Fruit fly (Drosophila melanogaster): ENCODE results near the gene bcn92.

Gene bcn92

DNA sequence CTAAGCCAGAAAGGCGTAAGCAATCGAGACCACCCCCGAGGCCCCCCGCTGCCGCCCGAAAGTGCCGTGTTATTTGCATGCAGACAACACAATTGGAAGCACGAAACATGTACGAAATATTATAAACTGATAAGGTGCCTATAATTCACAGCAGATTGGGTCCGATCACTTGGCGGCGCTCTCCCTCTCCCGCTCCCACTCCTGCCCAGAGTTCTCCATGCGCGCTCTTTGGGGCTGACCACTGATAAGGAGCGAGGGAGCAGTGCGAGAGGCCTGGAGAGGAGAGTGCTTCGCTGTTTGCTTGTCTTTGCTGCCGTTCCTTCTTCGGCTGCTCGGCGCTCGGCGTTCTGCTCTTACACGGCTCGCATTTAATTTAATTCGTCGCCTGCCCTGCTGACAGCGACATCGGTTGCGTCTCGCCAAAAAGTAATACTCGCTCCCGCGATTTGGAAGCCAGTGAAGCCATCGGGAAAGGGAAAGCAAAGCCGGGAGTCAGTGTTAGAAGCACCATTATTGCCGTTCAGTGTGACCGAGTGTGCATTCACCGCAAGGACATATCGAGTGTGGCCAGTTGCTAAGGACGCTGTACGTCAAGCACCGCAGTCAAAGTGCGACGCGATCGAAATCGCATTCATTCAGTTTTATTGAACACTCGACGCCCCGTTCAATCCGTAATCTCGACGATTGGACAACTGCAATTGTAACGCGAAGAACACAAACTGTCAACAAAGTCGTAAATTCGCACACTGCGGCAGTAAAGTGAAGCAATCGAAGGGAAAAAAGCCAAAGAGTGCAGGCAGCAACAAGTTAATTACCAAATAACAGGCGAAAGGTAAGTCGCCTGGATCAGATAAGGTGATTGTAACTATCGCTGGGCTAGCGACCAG, 45.0 kb upstream of the bcn92 start (continued):
- TF ChIP-seq Trl (optimal IDR thresholded peaks at IDR 0.05) (peak; percentile 62 to 71), Trl (GFP tag; optimal IDR thresholded peaks at IDR 0.05) (no peak), CG4617 (GFP tag; optimal IDR thresholded peaks at IDR 0.05; ENCODE audit: borderline replicate concordance) (no peak), Deaf1 (tag; optimal IDR thresholded peaks at IDR 0.05) (peak; percentile 87), Poxn (GFP tag; IDR thresholded peaks at IDR 0.05) (no peak), maf-S (GFP tag; optimal IDR thresholded peaks at IDR 0.05) (no peak), CG2889 (GFP tag; IDR thresholded peaks at IDR 0.05) (no peak), CG12104 (GFP tag; optimal IDR thresholded peaks at IDR 0.05) (no peak), lilli (GFP tag; optimal IDR thresholded peaks at IDR 0.05) (no peak), gem (tag; optimal IDR thresholded peaks at IDR 0.05) (no peak), CG4424 (GFP tag; optimal IDR thresholded peaks at IDR 0.05) (no peak), peb (GFP tag; IDR thresholded peaks at IDR 0.05) (no peak), HmgD (GFP tag; optimal IDR thresholded peaks at IDR 0.05) (no peak), CG3163 (GFP tag; optimal IDR thresholded peaks at IDR 0.05) (peak; percentile 3), z (GFP tag; IDR thresholded peaks at IDR 0.05) (no peak), CG10543 (GFP tag; optimal IDR thresholded peaks at IDR 0.05) (peak; percentile 58), CG11085 (GFP tag; IDR thresholded peaks at IDR 0.05) (no peak), CG15601 (tag; optimal IDR thresholded peaks at IDR 0.05) (no peak), Dll (GFP tag; IDR thresholded peaks at IDR 0.05; ENCODE audit: partially characterized antibody) (0 out of 4 replicates have a peak, but pooled peaks have one; percentile 35), CG11247 (GFP tag; IDR thresholded peaks at IDR 0.05) (no peak), CG13624 (GFP tag; optimal IDR thresholded peaks at IDR 0.05) (no peak), pzg (GFP tag; optimal IDR thresholded peaks at IDR 0.05) (no peak), Doc3 (GFP tag; IDR thresholded peaks at IDR 0.05; ENCODE audit: partially characterized antibody) (0 out of 3 replicates have a peak, but pooled peaks have one; percentile 33), Hr51 (GFP tag; optimal IDR thresholded peaks at IDR 0.05) (no peak), CG32532 (GFP tag; IDR thresholded peaks at IDR 0.05) (peak; percentile 48; the same call in 1 of the 2 replicates), chm (GFP tag; IDR thresholded peaks at IDR 0.05) (no peak), HmgZ (tag; optimal IDR thresholded peaks at IDR 0.05) (peak; percentile 11), Atf-2 (GFP tag; optimal IDR thresholded peaks at IDR 0.05) (no peak)

DNA sequence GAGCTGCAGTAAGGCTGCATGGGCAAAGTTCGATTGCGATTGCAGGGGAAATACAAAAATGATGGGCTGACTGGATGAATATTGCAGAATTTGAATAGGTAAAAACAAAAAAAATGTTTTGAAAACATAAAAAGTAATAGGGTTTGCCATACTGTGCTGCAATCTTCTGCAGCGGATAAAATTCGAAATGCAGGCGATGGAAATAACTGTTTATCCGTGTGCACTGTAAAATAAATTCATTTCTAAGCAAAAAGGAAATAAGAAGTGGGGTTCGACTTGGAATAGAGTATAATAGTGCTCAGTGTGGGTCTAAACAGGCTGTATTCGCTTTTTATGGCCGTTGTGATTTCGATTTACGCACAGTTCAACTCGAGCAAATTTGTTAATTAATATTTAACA, 44.4 kb upstream of the bcn92 start, which contains the start of gene CG14053:
Gene CG14053, minus strand, starts transcription at position 101 of the 399 bp plus-strand sequence.
- no peak for TF ChIP-seq NFAT (GFP tag; IDR thresholded peaks at IDR 0.05)
- TF ChIP-seq Ets65A (GFP tag), result peak; percentile 19
- TF ChIP-seq D19A (tag; optimal IDR thresholded peaks at IDR 0.05), result peak; percentile 23

dm6 chrX:2193158-2193557, 43.7 kb upstream of the bcn92 start:
- peak; percentile 69 for TF ChIP-seq sug (tag; optimal IDR thresholded peaks at IDR 0.05)
- TF ChIP-seq CG8290 (GFP tag; optimal IDR thresholded peaks at IDR 0.05), result no peak
- TF ChIP-seq CG8290 (tag; optimal IDR thresholded peaks at IDR 0.05), result peak in 1 of 2 experiments; percentile 8
- TF ChIP-seq CG12155 (GFP tag; optimal IDR thresholded peaks at IDR 0.05), result no peak
- TF ChIP-seq Pdp1 (GFP tag; optimal IDR thresholded peaks at IDR 0.05), result peak in 1 of 2 experiments; percentile 54
- TF ChIP-seq Med (GFP tag), result peak; percentile 50
- peak; percentile 16 for TF ChIP-seq sens (GFP tag)
- peak; percentile 66 for TF ChIP-seq crol (GFP tag; IDR thresholded peaks at IDR 0.05)
- TF ChIP-seq CrebB (tag; optimal IDR thresholded peaks at IDR 0.05), result no peak
- TF ChIP-seq YL-1 (GFP tag; optimal IDR thresholded peaks at IDR 0.05), result no peak

Data from whole organism, embryonic.